Worm (Caenorhabditis elegans) whole organism, L3 larva: ENCODE results near the gene znf-622.

ENCODE experiments used
- aly-2 ChIP-seq: fragments of 150-350 bp; optimal IDR thresholded peaks from 2 replicates; lab custom pipeline; 2014; ENCODE audit warnings: missing biosample characterization, missing genetic modification characterization
- ama-1 ChIP-seq: fragments of 150-350 bp; optimal IDR thresholded peaks from 2 replicates; lab custom pipeline; 2018
- ceh-82 ChIP-seq: fragments of 150-350 bp; optimal IDR thresholded peaks from 2 replicates; lab custom pipeline; 2014; ENCODE audit warnings: missing biosample characterization, missing genetic modification characterization
- elt-3 ChIP-seq, 3 experiments: fragments of 150-350 bp in 1 of 3; sonication (generic microtip) in 2 of 3; optimal IDR thresholded peaks; 2 replicates in 2 of 3; 4 replicates in 1 of 3; lab custom pipeline; 2014 to 2017; ENCODE audit warnings: missing biosample characterization in 3 of 3, missing genetic modification characterization in 3 of 3
- fos-1 ChIP-seq: fragments of 150-350 bp; optimal IDR thresholded peaks from 2 replicates; lab custom pipeline; 2014; ENCODE audit warnings: missing biosample characterization, missing genetic modification characterization
- lin-15B ChIP-seq: fragments of 150-350 bp; optimal IDR thresholded peaks from 2 replicates; lab custom pipeline; 2014; ENCODE audit warnings: missing biosample characterization, missing genetic modification characterization
- lin-39 ChIP-seq: fragments of 150-350 bp; optimal IDR thresholded peaks from 2 replicates; lab custom pipeline; 2018; ENCODE audit warnings: missing biosample characterization, missing genetic modification reagents, missing genetic modification characterization
- mdl-1 ChIP-seq: fragments of 150-350 bp; optimal IDR thresholded peaks from 2 replicates; lab custom pipeline; 2014; ENCODE audit warnings: missing biosample characterization, missing genetic modification characterization
- nfya-1 ChIP-seq: sonication (generic microtip); optimal IDR thresholded peaks from 2 replicates; lab custom pipeline; 2017; ENCODE audit warnings: missing genetic modification characterization, mild to moderate bottlenecking, missing compliant biosample characterization, antibody characterized with exemption, moderate library complexity; ENCODE audit not compliant: insufficient read depth
- nhr-11 ChIP-seq: fragments of 150-350 bp; optimal IDR thresholded peaks from 2 replicates; lab custom pipeline; 2014; ENCODE audit warnings: missing biosample characterization, missing genetic modification characterization
- nhr-28 ChIP-seq: fragments of 150-350 bp; optimal IDR thresholded peaks from 2 replicates; lab custom pipeline; 2014; ENCODE audit warnings: missing biosample characterization, missing genetic modification characterization
- nhr-76 ChIP-seq: fragments of 150-350 bp; sonication (generic microtip); optimal IDR thresholded peaks from 5 replicates; lab custom pipeline; 2014; ENCODE audit warnings: missing biosample characterization, missing genetic modification characterization
- sea-2 ChIP-seq: fragments of 150-350 bp; sonication (generic microtip); optimal IDR thresholded peaks from 4 replicates; lab custom pipeline; 2014; ENCODE audit warnings: missing biosample characterization, missing genetic modification reagents, missing genetic modification characterization
- zag-1 ChIP-seq: fragments of 150-350 bp; optimal IDR thresholded peaks from 2 replicates; lab custom pipeline; 2014; ENCODE audit warnings: missing biosample characterization, missing genetic modification characterization

- no peak for TF ChIP-seq mdl-1
- TF ChIP-seq sea-2 (GFP tag; lab: Kevin White, UChicago): no peak
- TF ChIP-seq nfya-1 (tag; lab: Kevin White, UChicago): no peak
- TF ChIP-seq nhr-76 (tag; lab: Kevin White, UChicago): no peak
- TF ChIP-seq nhr-11: no peak
- no peak for TF ChIP-seq zag-1
- TF ChIP-seq fos-1 (tag; lab: Kevin White, UChicago): no peak
- no peak for TF ChIP-seq aly-2 (tag; lab: Kevin White, UChicago)
- TF ChIP-seq lin-15B (tag; lab: Kevin White, UChicago): no peak
- no peak for TF ChIP-seq elt-3 (tag; optimal IDR thresholded peaks at IDR 0.05; lab: Kevin White, UChicago)
- no peak for TF ChIP-seq nhr-28 (tag; lab: Kevin White, UChicago)
- no peak for TF ChIP-seq lin-39 (tag; lab: Kevin White, UChicago)
- TF ChIP-seq ceh-82 (tag; lab: Kevin White, UChicago): no peak
- TF ChIP-seq ama-1 (lab: Kevin White, UChicago): no peak
Observed at ce11 chrIII:6358704-6359103, 22.7 kb upstream of the znf-622 start.
